Fruit fly (Drosophila melanogaster): ENCODE data around the gene PpD3.

The PpD3 gene

DNA sequence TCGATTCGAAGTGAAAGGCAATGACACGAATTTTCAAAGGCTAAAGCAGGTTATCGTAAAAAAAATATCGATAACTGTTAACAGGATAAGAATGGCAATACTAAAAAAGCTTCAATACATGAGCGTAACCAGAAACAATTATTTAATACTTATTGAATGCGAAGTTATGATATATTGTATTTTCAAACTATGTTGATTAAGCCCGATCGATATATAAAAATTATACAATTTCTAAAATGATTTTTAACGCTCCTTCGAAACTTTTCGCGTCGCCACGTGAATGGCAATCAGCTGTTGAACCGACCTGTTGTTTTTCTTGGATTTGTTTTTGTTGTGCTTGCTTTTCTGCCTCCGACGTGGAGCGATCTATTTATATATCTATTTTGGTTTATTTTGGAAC is 8.5 kb downstream of the PpD3 start, which contains the start of the genes Alg12 and Rpt3R (continued):
- TF ChIP-seq CoRest (tag; optimal IDR thresholded peaks at IDR 0.05) = no peak
- TF ChIP-seq CG11456 (GFP tag; IDR thresholded peaks at IDR 0.05) = no peak
- no peak for TF ChIP-seq z (GFP tag; IDR thresholded peaks at IDR 0.05)
- no peak for TF ChIP-seq CG12071 (GFP tag; optimal IDR thresholded peaks at IDR 0.05)
- no peak for TF ChIP-seq MESR4 (GFP tag; optimal IDR thresholded peaks at IDR 0.05)
- no peak for TF ChIP-seq mam (GFP tag; optimal IDR thresholded peaks at IDR 0.05)
- no peak for TF ChIP-seq CG15073 (GFP tag; optimal IDR thresholded peaks at IDR 0.05)
- TF ChIP-seq ato (GFP tag; IDR thresholded peaks at IDR 0.05; ENCODE audit: partially characterized antibody) = no peak; the same call in 1 of the 2 replicates
- no peak for TF ChIP-seq ab (GFP tag; optimal IDR thresholded peaks at IDR 0.05)
- TF ChIP-seq Dip2 (GFP tag; IDR thresholded peaks at IDR 0.05) = no peak
- TF ChIP-seq slbo (GFP tag; IDR thresholded peaks at IDR 0.05) = no peak
- TF ChIP-seq dpn (GFP tag; optimal IDR thresholded peaks at IDR 0.05) = no peak
- no peak for TF ChIP-seq CG8478 (optimal IDR thresholded peaks at IDR 0.05)
- TF ChIP-seq amos (GFP tag; IDR thresholded peaks at IDR 0.05; ENCODE audit: partially characterized antibody) = peak; percentile 41; the same call in 1 of the 2 replicates
- peak; percentile 61 for TF ChIP-seq HLH4C (GFP tag; IDR thresholded peaks at IDR 0.05; ENCODE audit: partially characterized antibody)
- no peak for TF ChIP-seq wdn (GFP tag; IDR thresholded peaks at IDR 0.05)
- TF ChIP-seq CG13287 (GFP tag; IDR thresholded peaks at IDR 0.05; ENCODE audit: partially characterized antibody) = peak; percentile 77
- TF ChIP-seq Optix (GFP tag; IDR thresholded peaks at IDR 0.05) = no peak
- no peak for TF ChIP-seq HLHmδ (GFP tag; optimal IDR thresholded peaks at IDR 0.05)
- TF ChIP-seq TFAM (GFP tag; optimal IDR thresholded peaks at IDR 0.05) = no peak
- no peak for TF ChIP-seq Hr3 (GFP tag; optimal IDR thresholded peaks at IDR 0.05)
- no peak for TF ChIP-seq ind (GFP tag; optimal IDR thresholded peaks at IDR 0.05)
- TF ChIP-seq stc (GFP tag; IDR thresholded peaks at IDR 0.05) = no peak
- no peak for TF ChIP-seq Poxn (GFP tag; IDR thresholded peaks at IDR 0.05)
- no peak for TF ChIP-seq CG10959 (GFP tag; IDR thresholded peaks at IDR 0.05)
- TF ChIP-seq az2 (GFP tag; optimal IDR thresholded peaks at IDR 0.05) = no peak
- TF ChIP-seq CG1647 (GFP tag; optimal IDR thresholded peaks at IDR 0.05) = no peak
- TF ChIP-seq CG14710 (tag; optimal IDR thresholded peaks at IDR 0.05) = peak; percentile 39
- no peak for TF ChIP-seq toy (GFP tag; IDR thresholded peaks at IDR 0.05)
- no peak for TF ChIP-seq CG9797 (GFP tag; optimal IDR thresholded peaks at IDR 0.05)
- TF ChIP-seq Mes4 (GFP tag; optimal IDR thresholded peaks at IDR 0.05) = no peak
- no peak for TF ChIP-seq CG8765 (GFP tag; IDR thresholded peaks at IDR 0.05)
- no peak for TF ChIP-seq Lim3 (GFP tag; IDR thresholded peaks at IDR 0.05)
- no peak for TF ChIP-seq CG11085 (GFP tag; IDR thresholded peaks at IDR 0.05)
- no peak for TF ChIP-seq corto (GFP tag; optimal IDR thresholded peaks at IDR 0.05)
- no peak for TF ChIP-seq caup (GFP tag; optimal IDR thresholded peaks at IDR 0.05; ENCODE audit: severe bottlenecking)
- TF ChIP-seq dan (GFP tag; IDR thresholded peaks at IDR 0.05) = no peak
- no peak for TF ChIP-seq row (GFP tag; IDR thresholded peaks at IDR 0.05)
- TF ChIP-seq Sry-δ (GFP tag; optimal IDR thresholded peaks at IDR 0.05) = peak; percentile 40
- TF ChIP-seq scrt (GFP tag; optimal IDR thresholded peaks at IDR 0.05) = peak; percentile 95
- peak; percentile 8; the same call in 1 of the 3 replicates for TF ChIP-seq zen2 (GFP tag; IDR thresholded peaks at IDR 0.05; ENCODE audit: partially characterized antibody)
- TF ChIP-seq CG15696 (tag; optimal IDR thresholded peaks at IDR 0.05) = no peak
- no peak for TF ChIP-seq Taf1 (GFP tag; IDR thresholded peaks at IDR 0.05)
- TF ChIP-seq CG10267 (tag; optimal IDR thresholded peaks at IDR 0.05) = peak; percentile 11
- no peak for TF ChIP-seq CrebB (tag; optimal IDR thresholded peaks at IDR 0.05)
- TF ChIP-seq CG12236 (GFP tag; optimal IDR thresholded peaks at IDR 0.05) = no peak
- TF ChIP-seq schlank (tag; optimal IDR thresholded peaks at IDR 0.05) = no peak
- no peak for TF ChIP-seq CG8944 (GFP tag; optimal IDR thresholded peaks at IDR 0.05)
- TF ChIP-seq Hmx (GFP tag; optimal IDR thresholded peaks at IDR 0.05) = no peak
- TF ChIP-seq tna (GFP tag; IDR thresholded peaks at IDR 0.05; ENCODE audit: partially characterized antibody) = no peak
- no peak for TF ChIP-seq CG2875 (GFP tag; optimal IDR thresholded peaks at IDR 0.05)
- no peak for TF ChIP-seq lov (optimal IDR thresholded peaks at IDR 0.05)
- no peak for TF ChIP-seq lov (GFP tag; IDR thresholded peaks at IDR 0.05)

All from whole organism, embryonic.